Fruit fly (Drosophila melanogaster) S2 (cell line): ENCODE data around the gene CG10254.

Source experiments
- CG8478 ChIP-seq: fragments of >200 bp; optimal IDR thresholded peaks from 2 replicates; lab custom pipeline; 2018
- CTCF ChIP-seq, 2 experiments: fragments of >200 bp; optimal IDR thresholded peaks; 2 replicates each; lab custom pipeline; 2018

The CG10254 gene

DNA sequence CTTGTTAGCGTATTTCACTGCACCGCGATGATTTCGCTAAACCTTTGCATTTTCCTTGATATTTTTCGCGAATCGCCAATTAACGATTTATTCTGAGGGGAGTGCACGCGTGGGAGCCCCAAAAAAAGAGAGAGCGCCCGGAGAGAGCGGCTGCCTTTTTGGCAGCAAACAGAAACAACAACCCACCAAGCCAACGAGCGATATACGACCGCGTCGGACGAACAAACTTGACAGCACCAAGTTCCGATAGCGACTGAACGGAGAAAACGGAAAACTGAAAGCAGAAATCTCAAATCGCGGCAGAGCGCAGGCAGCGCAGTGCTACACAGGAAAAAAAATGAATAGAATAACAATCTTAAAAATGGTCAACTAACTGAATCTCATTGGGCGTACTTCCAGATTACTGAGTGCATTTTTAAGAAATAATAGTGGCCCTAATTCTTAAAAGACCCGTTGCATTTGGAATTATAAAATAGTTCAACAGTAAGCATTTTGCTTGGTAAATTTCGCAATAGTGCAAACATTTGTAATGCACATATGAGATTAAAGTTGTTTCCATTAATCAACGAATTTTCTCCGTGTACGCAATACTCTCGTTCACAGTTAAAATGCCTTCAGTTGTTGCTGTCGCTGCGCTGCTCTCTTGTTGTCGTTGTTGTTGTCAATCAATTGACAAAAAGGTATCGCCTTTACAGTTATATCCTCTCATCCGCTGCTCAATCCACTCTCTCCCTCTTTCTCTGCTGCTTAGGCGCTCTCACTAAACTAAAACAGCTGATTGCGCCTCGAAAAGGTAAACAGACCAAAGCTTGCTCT, 25.2 kb downstream of the CG10254 start, which contains the start of gene CG31145:
CG31145 (minus strand) TSS at position 259 of the 816 bp plus-strand sequence.
- no peak for TF ChIP-seq CTCF (optimal IDR thresholded peaks at IDR 0.05; lab: Kevin White, UChicago)
- no peak for TF ChIP-seq CG8478 (lab: Kevin White, UChicago)

DNA sequence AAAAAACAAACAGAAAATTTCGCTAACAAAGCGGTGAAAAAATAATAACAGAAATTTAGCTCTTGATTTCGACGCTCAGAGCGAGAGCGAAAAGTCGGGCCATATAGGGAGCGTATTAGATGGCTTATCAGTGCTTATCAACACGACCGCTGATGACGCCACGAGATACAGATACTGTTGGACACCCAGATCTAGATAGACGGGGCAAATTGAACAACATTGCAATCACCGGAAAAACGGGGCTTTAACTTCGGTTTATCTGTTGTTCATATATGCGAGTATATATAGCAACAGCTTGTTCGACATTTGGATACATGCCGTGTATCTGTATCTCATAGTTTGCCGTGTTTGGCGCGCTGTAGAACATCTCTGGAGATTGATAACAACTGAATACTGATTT, 26.2 kb downstream of the CG10254 start:
- no peak for TF ChIP-seq CTCF (optimal IDR thresholded peaks at IDR 0.05; lab: Kevin White, UChicago)
- no peak for TF ChIP-seq CG8478 (lab: Kevin White, UChicago)

DNA sequence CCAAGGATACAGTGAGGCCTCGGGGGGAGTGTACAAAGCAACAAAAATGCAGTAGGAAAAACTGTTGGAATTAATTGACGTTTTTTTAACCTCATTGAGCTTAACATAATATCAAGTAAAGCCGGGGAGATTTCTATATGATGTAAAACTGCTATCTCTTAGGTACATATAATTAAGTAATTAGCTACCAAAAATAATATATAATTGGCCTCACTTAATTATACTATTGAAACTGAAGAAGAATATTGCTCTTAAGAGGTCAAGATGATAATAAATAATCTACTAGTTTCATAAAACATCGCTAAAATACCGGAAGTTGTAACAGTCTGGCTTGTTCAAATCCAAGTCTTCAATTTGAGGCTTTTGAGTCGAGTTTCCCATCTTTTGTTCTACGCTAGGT, 27.3 kb downstream of the CG10254 start:
- TF ChIP-seq CG8478 (lab: Kevin White, UChicago) = no peak
- no peak for TF ChIP-seq CTCF (optimal IDR thresholded peaks at IDR 0.05; lab: Kevin White, UChicago)

DNA sequence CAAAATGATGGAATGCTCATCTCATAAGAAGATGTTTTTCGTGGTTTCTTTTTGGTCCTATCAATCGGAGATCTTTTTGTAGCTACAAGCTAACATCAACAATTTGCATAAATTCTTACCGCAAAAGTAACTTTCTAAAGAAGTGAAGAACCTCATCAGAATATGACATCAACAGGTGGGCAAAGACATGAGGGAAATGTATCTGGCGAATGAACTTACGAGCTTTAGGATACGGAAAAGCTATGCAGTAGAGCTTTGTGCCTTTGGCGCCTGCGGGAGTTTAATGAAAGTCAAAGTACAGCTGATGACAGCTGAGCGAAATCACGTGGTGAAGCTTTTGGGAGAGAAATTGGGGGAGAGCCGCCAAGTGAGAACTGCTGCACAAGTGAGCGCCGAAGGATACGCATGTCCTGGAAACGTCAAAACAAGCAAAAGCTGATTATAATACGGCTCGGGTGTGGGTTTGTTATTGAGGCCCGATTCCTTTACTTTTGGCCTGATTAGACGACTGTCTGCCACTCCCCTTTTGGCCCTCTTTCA, 28.0 kb downstream of the CG10254 start:
- no peak for TF ChIP-seq CG8478 (lab: Kevin White, UChicago)
- no peak for TF ChIP-seq CTCF (optimal IDR thresholded peaks at IDR 0.05; lab: Kevin White, UChicago)

DNA sequence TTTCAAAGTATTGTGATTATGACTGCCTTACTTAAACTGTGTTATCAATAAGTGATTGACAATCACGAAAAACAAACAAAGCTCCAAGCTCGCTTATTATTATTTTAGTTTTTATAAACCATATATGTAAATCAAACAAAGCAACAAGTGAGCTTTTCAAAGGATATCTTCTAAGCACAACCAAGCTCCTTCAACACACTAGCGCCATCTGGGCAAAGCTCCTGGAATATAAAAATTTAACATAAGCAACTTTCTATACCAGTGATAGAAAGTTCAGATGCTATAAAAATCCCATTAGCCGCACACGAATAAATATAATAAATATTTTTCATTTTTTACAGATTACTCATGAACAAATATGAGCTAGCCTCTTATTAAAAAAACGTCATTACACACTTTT, 30.3 kb downstream of the CG10254 start:
- TF ChIP-seq CTCF (optimal IDR thresholded peaks at IDR 0.05; lab: Kevin White, UChicago) (no peak), CG8478 (lab: Kevin White, UChicago) (no peak)

- TF ChIP-seq CG8478 (lab: Kevin White, UChicago) (no peak), CTCF (optimal IDR thresholded peaks at IDR 0.05; lab: Kevin White, UChicago) (no peak)
These were observed 32.0 kb downstream of the CG10254 start for dm6 chr3R:23662782-23663181.

DNA sequence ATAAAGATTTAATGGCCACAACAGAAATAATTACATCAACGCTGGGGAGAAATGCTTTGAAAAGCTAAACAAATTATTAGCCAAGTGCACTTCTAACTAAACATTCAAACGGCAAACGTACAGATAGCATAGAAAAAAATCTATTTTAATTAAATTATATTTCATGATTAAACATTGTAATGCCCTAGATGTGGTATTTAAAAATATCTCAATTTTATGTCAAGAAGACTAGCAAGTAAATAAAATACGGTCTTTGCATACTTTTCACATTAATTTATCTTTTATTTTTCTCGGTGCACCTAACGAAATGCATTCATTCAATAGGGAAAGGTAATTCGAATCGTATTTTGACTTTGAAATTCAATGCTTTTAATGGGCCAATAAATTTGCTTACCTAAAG, 35.2 kb downstream of the CG10254 start:
- TF ChIP-seq CG8478 (lab: Kevin White, UChicago) (no peak), CTCF (optimal IDR thresholded peaks at IDR 0.05; lab: Kevin White, UChicago) (no peak)

DNA sequence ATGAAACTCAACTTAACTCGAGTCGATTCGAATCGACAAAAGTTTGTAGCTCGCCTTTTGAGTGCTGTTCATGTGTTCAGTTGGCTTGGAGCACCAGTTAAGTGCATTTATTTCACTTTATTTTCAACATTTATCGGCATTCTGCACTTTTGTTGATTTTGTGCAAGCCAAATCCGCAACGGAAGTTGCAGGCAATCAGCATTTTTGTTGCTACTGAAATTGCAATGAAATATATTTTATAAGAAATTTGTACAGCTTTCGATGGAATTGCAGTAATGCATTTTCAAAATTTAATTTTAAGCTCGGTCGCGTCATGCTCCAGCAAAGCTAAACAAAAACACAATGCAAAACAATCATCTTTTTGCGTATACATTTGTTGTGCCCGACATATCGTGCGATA, 35.8 kb downstream of the CG10254 start:
- TF ChIP-seq CG8478 (lab: Kevin White, UChicago) (no peak), CTCF (optimal IDR thresholded peaks at IDR 0.05; lab: Kevin White, UChicago) (no peak)

- TF ChIP-seq CTCF (optimal IDR thresholded peaks at IDR 0.05; lab: Kevin White, UChicago) (peak; percentile 79 to 80), CG8478 (lab: Kevin White, UChicago) (no peak)
These were observed 37.1 kb downstream of the CG10254 start for dm6 chr3R:23657357-23658318.

dm6 chr3R:23655501-23655900, 39.3 kb downstream of the CG10254 start:
- TF ChIP-seq CG8478 (lab: Kevin White, UChicago) = no peak
- no peak for TF ChIP-seq CTCF (optimal IDR thresholded peaks at IDR 0.05; lab: Kevin White, UChicago)

- TF ChIP-seq CG8478 (lab: Kevin White, UChicago) (no peak), CTCF (optimal IDR thresholded peaks at IDR 0.05; lab: Kevin White, UChicago) (no peak)
These were observed 42.2 kb downstream of the CG10254 start for dm6 chr3R:23652525-23653108.

DNA sequence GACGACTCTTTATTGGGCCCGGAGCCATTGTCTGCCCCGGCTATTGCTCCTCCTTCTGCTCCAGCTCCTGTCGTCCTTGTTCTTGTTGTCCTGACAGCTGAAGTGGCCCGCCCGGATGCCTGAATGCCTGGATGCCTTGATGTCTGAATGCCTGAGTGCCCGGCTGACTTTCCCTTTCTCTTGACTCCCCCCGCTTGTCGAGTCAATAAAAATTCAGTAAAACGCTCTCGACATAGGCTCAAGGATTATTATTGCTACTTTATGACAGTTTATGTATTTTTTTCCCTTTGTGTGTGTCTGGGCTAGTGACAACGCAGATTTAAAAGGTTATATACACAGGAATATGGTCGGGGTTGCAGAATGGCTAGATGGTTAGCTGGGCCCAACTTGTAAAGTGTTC, 45.0 kb downstream of the CG10254 start:
- TF ChIP-seq CTCF (optimal IDR thresholded peaks at IDR 0.05; lab: Kevin White, UChicago) (no peak), CG8478 (lab: Kevin White, UChicago) (no peak)

DNA sequence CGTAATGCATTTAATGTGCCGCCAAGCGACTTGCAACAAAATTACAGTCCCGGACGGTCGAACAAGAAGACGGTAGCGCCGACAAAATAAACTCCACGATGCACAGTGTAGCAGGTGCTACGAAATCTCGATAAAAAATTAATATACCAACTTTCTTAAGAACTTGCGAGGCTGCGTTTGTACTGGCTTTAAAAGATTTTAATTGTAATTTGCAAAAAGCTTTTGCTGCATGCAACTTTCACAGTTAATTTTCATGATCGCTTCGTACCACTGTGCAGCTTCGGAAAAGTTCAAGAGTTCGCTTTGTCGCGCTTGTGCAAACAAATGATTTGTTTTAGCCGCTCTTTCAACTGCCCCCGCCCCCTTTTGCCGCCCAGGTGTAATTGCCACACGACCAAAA, 48.6 kb downstream of the CG10254 start:
- TF ChIP-seq CTCF (optimal IDR thresholded peaks at IDR 0.05; lab: Kevin White, UChicago) (no peak), CG8478 (lab: Kevin White, UChicago) (no peak)

- TF ChIP-seq CG8478 (lab: Kevin White, UChicago) (no peak), CTCF (optimal IDR thresholded peaks at IDR 0.05; lab: Kevin White, UChicago) (no peak)
These were observed 51.9 kb downstream of the CG10254 start for dm6 chr3R:23642836-23643235.
